Worm (Caenorhabditis elegans): ENCODE results near the gene mig-23.

Gene mig-23

ce11 chrX:5972212-5972611 lies 23.5 kb upstream of the mig-23 start:
- TF ChIP-seq W03F9.2 (tag; optimal IDR thresholded peaks at IDR 0.05): no peak
- TF ChIP-seq him-1 (tag; optimal IDR thresholded peaks at IDR 0.05): no peak
- no peak for TF ChIP-seq dao-5 (tag; optimal IDR thresholded peaks at IDR 0.05)

ce11 chrX:5962560-5962959 lies 13.9 kb upstream of the mig-23 start:
- no peak for TF ChIP-seq W03F9.2 (tag; optimal IDR thresholded peaks at IDR 0.05)
- no peak for TF ChIP-seq him-1 (tag; optimal IDR thresholded peaks at IDR 0.05)
- TF ChIP-seq dao-5 (tag; optimal IDR thresholded peaks at IDR 0.05): no peak

ce11 chrX:5960872-5961271 lies 12.2 kb upstream of the mig-23 start:
- TF ChIP-seq him-1 (tag; optimal IDR thresholded peaks at IDR 0.05): no peak
- no peak for TF ChIP-seq dao-5 (tag; optimal IDR thresholded peaks at IDR 0.05)
- TF ChIP-seq W03F9.2 (tag; optimal IDR thresholded peaks at IDR 0.05): no peak

- TF ChIP-seq him-1 (tag; optimal IDR thresholded peaks at IDR 0.05): no peak
- no peak for TF ChIP-seq W03F9.2 (tag; optimal IDR thresholded peaks at IDR 0.05)
- no peak for TF ChIP-seq dao-5 (tag; optimal IDR thresholded peaks at IDR 0.05)
These were observed 10.1 kb upstream of the mig-23 start, which contains the start of gene R07E4.1 for ce11 chrX:5958815-5959214. TSS of gene R07E4.1 (plus strand) at chrX:5959115.

ce11 chrX:5956130-5956529 lies 7.5 kb upstream of the mig-23 start:
- TF ChIP-seq W03F9.2 (tag; optimal IDR thresholded peaks at IDR 0.05) (no peak), him-1 (tag; optimal IDR thresholded peaks at IDR 0.05) (no peak), dao-5 (tag; optimal IDR thresholded peaks at IDR 0.05) (no peak)

ce11 chrX:5953174-5953573 lies 4.5 kb upstream of the mig-23 start, which contains the start of the genes R07E4.5 and R07E4.3:
TSS of gene R07E4.5 (minus strand) at chrX:5953174.
TSS of gene R07E4.3 (plus strand) at chrX:5953458.
- TF ChIP-seq dao-5 (tag; optimal IDR thresholded peaks at IDR 0.05) (no peak), him-1 (tag; optimal IDR thresholded peaks at IDR 0.05) (peak; percentile 8), W03F9.2 (tag; optimal IDR thresholded peaks at IDR 0.05) (peak; percentile 63)

ce11 chrX:5944488-5944887 lies 4.2 kb downstream of the mig-23 start, which contains the start of gene acs-17:
TSS of gene acs-17 (minus strand) at chrX:5944510.
- TF ChIP-seq dao-5 (tag; optimal IDR thresholded peaks at IDR 0.05): no peak
- TF ChIP-seq him-1 (tag; optimal IDR thresholded peaks at IDR 0.05): no peak
- no peak for TF ChIP-seq W03F9.2 (tag; optimal IDR thresholded peaks at IDR 0.05)

ce11 chrX:5943908-5944307 lies 4.8 kb downstream of the mig-23 start:
- TF ChIP-seq dao-5 (tag; optimal IDR thresholded peaks at IDR 0.05): no peak
- no peak for TF ChIP-seq W03F9.2 (tag; optimal IDR thresholded peaks at IDR 0.05)
- TF ChIP-seq him-1 (tag; optimal IDR thresholded peaks at IDR 0.05): no peak

- TF ChIP-seq W03F9.2 (tag; optimal IDR thresholded peaks at IDR 0.05) (peak; percentile 17), dao-5 (tag; optimal IDR thresholded peaks at IDR 0.05) (no peak)
These were observed 6.5 kb downstream of the mig-23 start for ce11 chrX:5942171-5942570.

- TF ChIP-seq W03F9.2 (tag; optimal IDR thresholded peaks at IDR 0.05): no peak
- no peak for TF ChIP-seq dao-5 (tag; optimal IDR thresholded peaks at IDR 0.05)
- no peak for TF ChIP-seq him-1 (tag; optimal IDR thresholded peaks at IDR 0.05)
These were observed 7.3 kb downstream of the mig-23 start for ce11 chrX:5941325-5941724.

ce11 chrX:5935473-5935872 lies 13.2 kb downstream of the mig-23 start, which contains the start of gene C46F4.3:
TSS of gene C46F4.3 (plus strand) at chrX:5935773.
- TF ChIP-seq dao-5 (tag; optimal IDR thresholded peaks at IDR 0.05) (no peak), him-1 (tag; optimal IDR thresholded peaks at IDR 0.05) (no peak), W03F9.2 (tag; optimal IDR thresholded peaks at IDR 0.05) (no peak)

ce11 chrX:5932923-5933322 lies 15.7 kb downstream of the mig-23 start:
- TF ChIP-seq dao-5 (tag; optimal IDR thresholded peaks at IDR 0.05) (no peak), W03F9.2 (tag; optimal IDR thresholded peaks at IDR 0.05) (no peak), him-1 (tag; optimal IDR thresholded peaks at IDR 0.05) (no peak)

- TF ChIP-seq dao-5 (tag; optimal IDR thresholded peaks at IDR 0.05): no peak
These were observed 17.8 kb downstream of the mig-23 start, which contains the start of gene egl-6 for ce11 chrX:5930822-5931221. TSS of gene egl-6 (plus strand) at chrX:5931122.

ce11 chrX:5923672-5924071 lies 25.0 kb downstream of the mig-23 start:
- TF ChIP-seq W03F9.2 (tag; optimal IDR thresholded peaks at IDR 0.05): no peak

- no peak for TF ChIP-seq dao-5 (tag; optimal IDR thresholded peaks at IDR 0.05)
These were observed 29.6 kb downstream of the mig-23 start, which contains the start of gene capa-1 for ce11 chrX:5919097-5919496. TSS of gene capa-1 (plus strand) at chrX:5919397.

- no peak for TF ChIP-seq W03F9.2 (tag; optimal IDR thresholded peaks at IDR 0.05)
- no peak for TF ChIP-seq him-1 (tag; optimal IDR thresholded peaks at IDR 0.05)
- TF ChIP-seq dao-5 (tag; optimal IDR thresholded peaks at IDR 0.05): no peak
These were observed 31.4 kb downstream of the mig-23 start, which contains the start of gene Y23B4A.1 for ce11 chrX:5917284-5917683. TSS of gene Y23B4A.1 (minus strand) at chrX:5917384.
